Worm (Caenorhabditis elegans): ENCODE results near the gene F54F7.10.

DNA sequence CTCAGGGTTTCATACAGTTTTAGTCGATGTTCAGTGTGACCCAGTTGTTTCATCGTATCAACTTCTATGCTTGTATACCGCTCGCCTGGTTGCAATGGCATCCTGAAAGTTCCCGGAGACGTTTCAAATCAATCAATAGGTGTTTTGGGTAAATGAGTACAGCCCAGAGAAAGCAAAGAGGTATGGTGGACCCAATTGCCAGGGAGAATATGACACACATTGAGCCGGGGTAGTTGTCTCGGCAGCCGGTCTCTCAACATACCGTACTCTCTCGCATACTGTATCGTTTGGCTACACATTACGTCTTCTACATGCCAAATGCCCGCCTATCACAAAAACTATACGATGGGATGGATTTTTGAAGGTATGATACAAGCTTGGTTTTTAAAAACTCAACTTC, 34.6 kb downstream of the F54F7.10 start, which contains the start of gene Y62H9A.9:
- no peak for TF ChIP-seq med-1 (GFP tag; optimal IDR thresholded peaks at IDR 0.05; ENCODE audit: insufficient read depth)
- no peak for TF ChIP-seq ref-1 (GFP tag; conservative IDR thresholded peaks at IDR 0.05)
- TF ChIP-seq flt-1 (GFP tag; IDR thresholded peaks at IDR 0.05) = no peak
- TF ChIP-seq ztf-23 (GFP tag; IDR thresholded peaks at IDR 0.05) = no peak
- TF ChIP-seq T22C8.4 (GFP tag; IDR thresholded peaks at IDR 0.05) = no peak
- no peak for TF ChIP-seq cog-1 (tag; optimal IDR thresholded peaks at IDR 0.05)
- no peak for TF ChIP-seq ztf-29 (GFP tag; IDR thresholded peaks at IDR 0.05)

Data from whole organism, midembryonic.